Fruit fly (Drosophila melanogaster): ENCODE measurements around the gene CG43389.
A peak's percentile ranks its signal among the peaks of the same experiment; 100 is the strongest.

The CG43389 gene

dm6 chr3L:3288414-3288813, 40.6 kb downstream of the CG43389 start:
- peak; percentile 37 for TF ChIP-seq D1 (tag; optimal IDR thresholded peaks at IDR 0.05)
- no peak for TF ChIP-seq CG8159 (tag; optimal IDR thresholded peaks at IDR 0.05)

- TF ChIP-seq Snoo (tag; optimal IDR thresholded peaks at IDR 0.05) (no peak), CG9948 (tag; optimal IDR thresholded peaks at IDR 0.05) (no peak), CG32121 (GFP tag; IDR thresholded peaks at IDR 0.05) (no peak), EcR (GFP tag; optimal IDR thresholded peaks at IDR 0.05) (no peak), gl (tag; optimal IDR thresholded peaks at IDR 0.05) (no peak), Pif1B (GFP tag; optimal IDR thresholded peaks at IDR 0.05) (no peak), CG17806 (tag; optimal IDR thresholded peaks at IDR 0.05) (no peak), CG12605 (GFP tag; IDR thresholded peaks at IDR 0.05) (no peak), D1 (tag; optimal IDR thresholded peaks at IDR 0.05) (no peak), Pif1A (GFP tag; optimal IDR thresholded peaks at IDR 0.05) (no peak), Ets98B (GFP tag; IDR thresholded peaks at IDR 0.05) (no peak), CG10348 (GFP tag; IDR thresholded peaks at IDR 0.05) (no peak), CG8301 (tag; optimal IDR thresholded peaks at IDR 0.05) (no peak), CG15710 (tag; optimal IDR thresholded peaks at IDR 0.05) (no peak), CG14655 (GFP tag; optimal IDR thresholded peaks at IDR 0.05) (no peak), CG34367 (tag; optimal IDR thresholded peaks at IDR 0.05) (no peak)
Measured at dm6 chr3L:3291159-3291558, 43.3 kb downstream of the CG43389 start, which contains the start of gene CG12009. TSS of gene CG12009 (plus strand) at chr3L:3291459.
